Fruit fly (Drosophila melanogaster) whole organism, prepupa: ENCODE measurements around the gene RnpS1.

Experiments used
- Blimp-1 ChIP-seq: fragments of 200-800 bp; sonication (Bioruptor generic); optimal IDR thresholded peaks from 3 replicates; lab custom pipeline; 2017; ENCODE audit warnings: missing biosample characterization, missing genetic modification characterization, mild to moderate bottlenecking, moderate library complexity, missing genetic modification reagents
- CG10631 ChIP-seq: fragments of 200-800 bp; sonication (Bioruptor generic); optimal IDR thresholded peaks from 2 replicates; lab custom pipeline; 2016; ENCODE audit warnings: missing biosample characterization, missing genetic modification characterization
- CG11294 ChIP-seq: fragments of 200-800 bp; sonication (Bioruptor generic); IDR thresholded peaks from 2 replicates; pipeline ENCODE4 v1.3.6; 2022; ENCODE audit warnings: missing biosample characterization, missing genetic modification characterization
- CG11762 ChIP-seq: fragments of 200-800 bp; sonication (Bioruptor generic); optimal IDR thresholded peaks from 3 replicates; lab custom pipeline; 2016; ENCODE audit warnings: missing biosample characterization, missing genetic modification characterization; ENCODE audit not compliant: insufficient read depth
- CG1621 ChIP-seq: fragments of 200-800 bp; sonication (Bioruptor generic); optimal IDR thresholded peaks from 3 replicates; lab custom pipeline; 2018; ENCODE audit warnings: missing biosample characterization, mild to moderate bottlenecking, missing genetic modification characterization
- CG16779 ChIP-seq: fragments of 200-800 bp; sonication (Bioruptor generic); optimal IDR thresholded peaks from 3 replicates; lab custom pipeline; 2017; ENCODE audit warnings: missing biosample characterization, mild to moderate bottlenecking, missing genetic modification characterization
- CG3032 ChIP-seq: fragments of 200-800 bp; optimal IDR thresholded peaks from 2 replicates; lab custom pipeline; 2019; ENCODE audit warnings: missing biosample characterization, mild to moderate bottlenecking, missing genetic modification characterization, moderate library complexity
- CG31627 ChIP-seq: fragments of 200-800 bp; sonication (Bioruptor generic); optimal IDR thresholded peaks from 3 replicates; lab custom pipeline; 2016; ENCODE audit warnings: missing biosample characterization, missing genetic modification characterization
- CG32006 ChIP-seq: fragments of 200-800 bp; sonication (Bioruptor generic); optimal IDR thresholded peaks from 3 replicates; lab custom pipeline; 2017; ENCODE audit warnings: missing biosample characterization, mild to moderate bottlenecking, missing genetic modification characterization
- CG34406 ChIP-seq: fragments of 200-800 bp; sonication (Bioruptor generic); optimal IDR thresholded peaks from 3 replicates; lab custom pipeline; 2016; ENCODE audit warnings: missing biosample characterization, missing genetic modification characterization
- CG6792 ChIP-seq: fragments of 200-800 bp; sonication (Bioruptor generic); optimal IDR thresholded peaks from 3 replicates; lab custom pipeline; 2016; ENCODE audit warnings: missing biosample characterization, missing genetic modification characterization
- CG6854 ChIP-seq: fragments of 200-800 bp; sonication (Bioruptor generic); optimal IDR thresholded peaks from 2 replicates; lab custom pipeline; 2017; ENCODE audit warnings: missing biosample characterization, mild to moderate bottlenecking, missing genetic modification characterization
- CG8119 ChIP-seq: fragments of 200-800 bp; sonication (Bioruptor generic); IDR thresholded peaks from 3 replicates; pipeline ENCODE4 v1.3.6; 2022; ENCODE audit warnings: missing biosample characterization, missing genetic modification characterization
- CG9139 ChIP-seq: fragments of 200-800 bp; sonication (Bioruptor generic); optimal IDR thresholded peaks from 3 replicates; lab custom pipeline; 2017; ENCODE audit warnings: missing biosample characterization, mild to moderate bottlenecking, missing genetic modification characterization
- Eip93F ChIP-seq: fragments of 200-800 bp; sonication (Bioruptor generic); optimal IDR thresholded peaks from 2 replicates; lab custom pipeline; 2016; ENCODE audit warnings: missing biosample characterization, mild to moderate bottlenecking, missing genetic modification characterization
- Gug ChIP-seq: fragments of 200-800 bp; sonication (Bioruptor generic); IDR thresholded peaks from 2 replicates; pipeline ENCODE4 v1.3.6; 2022; ENCODE audit warnings: missing biosample characterization, missing genetic modification characterization
- Hr38 ChIP-seq: sonication (Bioruptor generic); optimal IDR thresholded peaks from 2 replicates; lab custom pipeline; 2016; ENCODE audit warnings: missing biosample characterization, missing genetic modification characterization
- Hr39 ChIP-seq: fragments of 200-800 bp; sonication (Bioruptor generic); optimal IDR thresholded peaks from 2 replicates; lab custom pipeline; 2016; ENCODE audit warnings: missing biosample characterization, missing genetic modification characterization
- Lpt ChIP-seq: fragments of 200-800 bp; sonication (Bioruptor generic); optimal IDR thresholded peaks from 3 replicates; lab custom pipeline; 2016; ENCODE audit warnings: missing biosample characterization, missing genetic modification characterization
- Met ChIP-seq: fragments of 200-800 bp; sonication (Bioruptor generic); optimal IDR thresholded peaks from 3 replicates; lab custom pipeline; 2016; ENCODE audit warnings: missing biosample characterization, missing genetic modification characterization
- OdsH ChIP-seq: fragments of 200-800 bp; sonication (Bioruptor generic); optimal IDR thresholded peaks from 3 replicates; lab custom pipeline; 2016; ENCODE audit warnings: missing biosample characterization, missing genetic modification characterization
- Smox ChIP-seq: fragments of 200-800 bp; sonication (Bioruptor generic); optimal IDR thresholded peaks from 3 replicates; lab custom pipeline; 2016; ENCODE audit warnings: missing biosample characterization, missing genetic modification characterization
- acj6 ChIP-seq: fragments of 200-800 bp; sonication (Bioruptor generic); optimal IDR thresholded peaks from 3 replicates; lab custom pipeline; 2016; ENCODE audit warnings: missing biosample characterization, missing genetic modification characterization
- cyc ChIP-seq: fragments of 200-800 bp; sonication (Bioruptor generic); optimal IDR thresholded peaks from 3 replicates; lab custom pipeline; 2016; ENCODE audit warnings: missing biosample characterization, missing genetic modification characterization
- dsx ChIP-seq: fragments of 200-800 bp; optimal IDR thresholded peaks from 3 replicates; lab custom pipeline; 2019; ENCODE audit warnings: missing biosample characterization, mild to moderate bottlenecking, missing genetic modification characterization, moderate library complexity; ENCODE audit not compliant: poor library complexity, severe bottlenecking
- eg ChIP-seq: fragments of 200-800 bp; sonication (Bioruptor generic); IDR thresholded peaks from 3 replicates; pipeline ENCODE4 v1.3.6; 2022; ENCODE audit warnings: missing biosample characterization, missing genetic modification characterization
- esn ChIP-seq: fragments of 200-800 bp; sonication (Bioruptor generic); optimal IDR thresholded peaks from 2 replicates; lab custom pipeline; 2016; ENCODE audit warnings: missing biosample characterization, mild to moderate bottlenecking, missing genetic modification characterization, moderate library complexity
- fd59A ChIP-seq: fragments of 200-800 bp; sonication (Bioruptor generic); optimal IDR thresholded peaks from 2 replicates; lab custom pipeline; 2017; ENCODE audit warnings: missing biosample characterization, mild to moderate bottlenecking, missing genetic modification characterization, missing genetic modification reagents
- fd85E ChIP-seq: fragments of 200-800 bp; sonication (Bioruptor generic); optimal IDR thresholded peaks from 3 replicates; lab custom pipeline; 2016; ENCODE audit warnings: missing biosample characterization, missing genetic modification characterization
- fkh ChIP-seq: fragments of 200-800 bp; sonication (Bioruptor generic); optimal IDR thresholded peaks from 3 replicates; lab custom pipeline; 2017; ENCODE audit warnings: missing biosample characterization, mild to moderate bottlenecking, missing genetic modification characterization, moderate library complexity
- net ChIP-seq: fragments of 200-800 bp; sonication (Bioruptor generic); optimal IDR thresholded peaks from 3 replicates; lab custom pipeline; 2016; ENCODE audit warnings: missing biosample characterization, missing genetic modification characterization
- salr ChIP-seq, 2 experiments: fragments of 200-800 bp; sonication (Bioruptor generic); optimal IDR thresholded peaks; 3 replicates each; lab custom pipeline; 2016 to 2018; ENCODE audit warnings: missing biosample characterization in 2 of 2, missing genetic modification characterization in 2 of 2, mild to moderate bottlenecking in 1 of 2
- ss ChIP-seq, 2 experiments: fragments of 200-800 bp; sonication (Bioruptor generic); optimal IDR thresholded peaks; 2 replicates in 1 of 2; 3 replicates in 1 of 2; lab custom pipeline; 2017 to 2018; ENCODE audit warnings: mild to moderate bottlenecking in 2 of 2, missing biosample characterization in 2 of 2, missing genetic modification characterization in 2 of 2, moderate library complexity in 1 of 2
- svp ChIP-seq: fragments of 200-800 bp; sonication (Bioruptor generic); peaks from one replicate; lab custom pipeline; 2016; ENCODE audit warnings: missing biosample characterization, missing genetic modification characterization
- topi ChIP-seq: fragments of 200-800 bp; sonication (Bioruptor generic); optimal IDR thresholded peaks from 3 replicates; lab custom pipeline; 2016; ENCODE audit warnings: missing biosample characterization, missing genetic modification characterization
- vri ChIP-seq: fragments of 200-800 bp; sonication (Bioruptor generic); optimal IDR thresholded peaks from 3 replicates; lab custom pipeline; 2016; ENCODE audit warnings: missing biosample characterization, mild to moderate bottlenecking, missing genetic modification characterization

Gene RnpS1

DNA sequence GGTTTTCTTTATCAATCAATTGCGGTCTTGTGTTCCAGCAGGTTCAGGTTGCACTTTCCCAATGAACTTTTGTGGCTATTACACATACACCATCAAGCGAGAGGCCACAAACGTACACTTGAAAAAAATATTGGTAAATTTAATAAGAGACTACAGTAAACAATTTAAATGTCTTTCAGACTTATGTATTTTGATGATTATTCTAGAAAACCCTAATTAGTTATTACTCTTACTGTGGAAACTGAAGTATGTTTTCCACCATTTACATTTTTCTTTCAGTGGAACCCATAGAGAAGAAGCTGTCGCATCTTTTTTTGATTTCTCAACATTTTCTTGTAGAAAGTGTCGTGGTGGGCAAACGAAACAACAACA is 17.7 kb upstream of the RnpS1 start (continued):
- TF ChIP-seq OdsH (GFP tag; lab: Kevin White, UChicago) = peak; percentile 93
- peak; percentile 89 for TF ChIP-seq Smox
- TF ChIP-seq CG31627 (GFP tag; lab: Kevin White, UChicago) = peak; percentile 92
- TF ChIP-seq CG9139 (GFP tag; lab: Kevin White, UChicago) = no peak
- TF ChIP-seq fd85E (GFP tag; lab: Kevin White, UChicago) = peak; percentile 67
- TF ChIP-seq svp (GFP tag; lab: Kevin White, UChicago) = peak; percentile 90
- peak; percentile 91 for TF ChIP-seq CG10631
- peak; percentile 88 for TF ChIP-seq Lpt
- peak; percentile 90 for TF ChIP-seq topi (GFP tag; lab: Kevin White, UChicago)
- TF ChIP-seq fkh (GFP tag; lab: Kevin White, UChicago) = peak; percentile 21
- TF ChIP-seq cyc = peak; percentile 87
- no peak for TF ChIP-seq Eip93F
- TF ChIP-seq eg (GFP tag; lab: Robert Waterston, UW) = peak; percentile 94
- peak; percentile 81 for TF ChIP-seq CG11762
- peak; percentile 88 for TF ChIP-seq CG34406 (GFP tag; lab: Kevin White, UChicago)
- peak; percentile 91 for TF ChIP-seq net (GFP tag; lab: Kevin White, UChicago)
- TF ChIP-seq CG32006 (GFP tag; lab: Kevin White, UChicago) = peak; percentile 95
- no peak for TF ChIP-seq CG16779 (tag; lab: Kevin White, UChicago)
- peak; percentile 82 for TF ChIP-seq fd59A (GFP tag; lab: Kevin White, UChicago)
- TF ChIP-seq CG6854 (GFP tag; lab: Kevin White, UChicago) = no peak
- TF ChIP-seq CG3032 (tag; lab: Kevin White, UChicago) = peak; percentile 87
- TF ChIP-seq CG6792 (GFP tag; lab: Kevin White, UChicago) = peak; percentile 86
- peak; percentile 61 for TF ChIP-seq Blimp-1 (GFP tag; lab: Kevin White, UChicago)
- TF ChIP-seq vri (GFP tag; lab: Kevin White, UChicago) = no peak
- TF ChIP-seq ss (GFP tag; optimal IDR thresholded peaks at IDR 0.05; lab: Kevin White, UChicago) = peak in 1 of 2 experiments; percentile 57
- TF ChIP-seq Hr38 (GFP tag; lab: Kevin White, UChicago) = peak; percentile 18
- TF ChIP-seq acj6 = peak; percentile 92
- TF ChIP-seq CG1621 (tag; lab: Kevin White, UChicago) = peak; percentile 79
- TF ChIP-seq CG11294 (GFP tag; lab: Robert Waterston, UW) = peak; percentile 78; the same call in 1 of the 2 replicates
- peak; percentile 93 for TF ChIP-seq CG8119 (GFP tag; lab: Robert Waterston, UW)
- TF ChIP-seq Met = peak; percentile 92
- peak; percentile 91 for TF ChIP-seq Hr39 (GFP tag; lab: Kevin White, UChicago)
- peak; percentile 93 for TF ChIP-seq esn (GFP tag; lab: Kevin White, UChicago)
- TF ChIP-seq salr (GFP tag; optimal IDR thresholded peaks at IDR 0.05; lab: Kevin White, UChicago) = peak; percentile 69 to 92
- peak; percentile 89 for TF ChIP-seq Gug

DNA sequence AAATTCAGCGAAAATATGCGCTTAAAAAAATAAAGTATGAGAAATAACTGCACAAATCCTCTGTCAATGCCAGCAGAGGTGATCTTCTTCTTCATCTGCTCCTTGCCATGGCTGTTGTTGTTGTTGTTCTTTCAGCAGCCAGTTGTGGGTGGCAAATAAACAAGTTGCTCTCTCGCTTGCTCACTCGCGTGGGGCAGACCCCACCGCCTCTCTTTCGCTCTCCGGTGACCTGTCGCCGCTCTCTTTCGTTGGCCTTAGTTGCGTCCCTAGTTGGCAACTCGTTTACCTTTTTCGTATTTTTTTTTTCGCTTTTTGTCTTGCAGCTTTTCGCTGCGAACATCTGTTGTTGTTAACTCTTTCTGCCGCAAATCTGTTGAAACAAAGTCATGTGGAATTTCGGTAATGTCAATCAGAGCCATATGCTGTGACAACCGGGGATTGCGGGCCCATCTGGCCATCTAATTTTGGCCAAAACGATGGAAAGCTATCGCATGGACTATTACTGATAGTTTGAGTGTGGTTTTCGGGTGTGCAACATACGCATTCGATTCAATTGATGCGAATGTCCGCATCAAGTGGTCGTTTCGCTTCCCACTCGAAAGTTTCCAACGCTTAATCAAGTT is 17.1 kb upstream of the RnpS1 start:
- TF ChIP-seq dsx (GFP tag; lab: Kevin White, UChicago) (peak; percentile 63), ss (GFP tag; optimal IDR thresholded peaks at IDR 0.05; lab: Kevin White, UChicago) (no peak)

- no peak for TF ChIP-seq CG1621 (tag; lab: Kevin White, UChicago)
These were observed 8.2 kb upstream of the RnpS1 start for dm6 chr3R:9543495-9544180.
